Worm (Caenorhabditis elegans) whole organism, midembryonic: Measurements from ENCODE around the gene skr-21.

Experiments
- T22C8.4 ChIP-seq: fragments of 200-800 bp; sonication (Bioruptor generic); IDR thresholded peaks from 2 replicates; pipeline ENCODE4 v1.3.6; 2022; ENCODE audit warnings: missing genetic modification characterization, missing compliant biosample characterization
- cog-1 ChIP-seq: sonication (generic microtip); optimal IDR thresholded peaks from 2 replicates; lab custom pipeline; 2016; ENCODE audit warnings: missing genetic modification characterization, missing compliant biosample characterization
- flt-1 ChIP-seq: fragments of 200-800 bp; sonication (Bioruptor generic); IDR thresholded peaks from 2 replicates; pipeline ENCODE4 v1.3.6; 2022; ENCODE audit warnings: missing genetic modification characterization, missing compliant biosample characterization
- klf-2 ChIP-seq: fragments of 200-800 bp; sonication (Bioruptor generic); conservative IDR thresholded peaks from 2 replicates; pipeline ENCODE4 v1.3.6; 2022; ENCODE audit warnings: missing genetic modification reagents, missing genetic modification characterization, missing compliant biosample characterization
- med-1 ChIP-seq: sonication (generic microtip); optimal IDR thresholded peaks from 2 replicates; lab custom pipeline; 2017; ENCODE audit warnings: missing genetic modification characterization, mild to moderate bottlenecking, missing compliant biosample characterization, antibody characterized with exemption, missing genetic modification reagents; ENCODE audit not compliant: insufficient read depth
- ref-1 ChIP-seq: fragments of 200-800 bp; sonication (Bioruptor generic); conservative IDR thresholded peaks from 2 replicates; pipeline ENCODE4 v1.3.6; 2022; ENCODE audit warnings: missing genetic modification reagents, missing genetic modification characterization, missing compliant biosample characterization
- tab-1 ChIP-seq: fragments of 200-800 bp; sonication (Bioruptor generic); IDR thresholded peaks from 2 replicates; pipeline ENCODE4 v1.3.6; 2022; ENCODE audit warnings: missing genetic modification characterization, missing compliant biosample characterization
- ztf-23 ChIP-seq: fragments of 200-800 bp; sonication (Bioruptor generic); IDR thresholded peaks from 2 replicates; pipeline ENCODE4 v1.3.6; 2022; ENCODE audit warnings: missing genetic modification reagents, missing genetic modification characterization, missing compliant biosample characterization
- ztf-29 ChIP-seq: fragments of 200-800 bp; sonication (Bioruptor generic); IDR thresholded peaks from 2 replicates; pipeline ENCODE4 v1.3.6; 2022; ENCODE audit warnings: missing genetic modification reagents, missing genetic modification characterization, missing compliant biosample characterization

skr-21 gene

ce11 chrX:13216802-13217201, 9.7 kb downstream of the skr-21 start, which contains the start of gene R12H7.4:
Gene R12H7.4 (plus strand): TSS chrX:13217102.
- no peak for TF ChIP-seq med-1 (GFP tag; lab: Kevin White, UChicago)
- no peak for TF ChIP-seq ztf-29 (GFP tag; lab: Robert Waterston, UW)
- TF ChIP-seq flt-1 (GFP tag; lab: Robert Waterston, UW) = no peak
- TF ChIP-seq ref-1 (GFP tag; lab: Robert Waterston, UW) = no peak
- no peak for TF ChIP-seq tab-1 (GFP tag; lab: Robert Waterston, UW)
- TF ChIP-seq T22C8.4 (GFP tag; lab: Robert Waterston, UW) = no peak
- TF ChIP-seq cog-1 (tag; lab: Kevin White, UChicago) = no peak
- TF ChIP-seq klf-2 (GFP tag; lab: Robert Waterston, UW) = no peak
- TF ChIP-seq ztf-23 (GFP tag; lab: Robert Waterston, UW) = no peak

- TF ChIP-seq klf-2 (GFP tag; lab: Robert Waterston, UW) = no peak
- no peak for TF ChIP-seq flt-1 (GFP tag; lab: Robert Waterston, UW)
- no peak for TF ChIP-seq T22C8.4 (GFP tag; lab: Robert Waterston, UW)
- TF ChIP-seq ztf-23 (GFP tag; lab: Robert Waterston, UW) = no peak
- TF ChIP-seq ref-1 (GFP tag; lab: Robert Waterston, UW) = no peak
- TF ChIP-seq med-1 (GFP tag; lab: Kevin White, UChicago) = no peak
- TF ChIP-seq tab-1 (GFP tag; lab: Robert Waterston, UW) = no peak
- no peak for TF ChIP-seq cog-1 (tag; lab: Kevin White, UChicago)
- no peak for TF ChIP-seq ztf-29 (GFP tag; lab: Robert Waterston, UW)
Observed at ce11 chrX:13212528-13212927, 13.9 kb downstream of the skr-21 start.

ce11 chrX:13210478-13210877, 16.0 kb downstream of the skr-21 start:
- TF ChIP-seq tab-1 (GFP tag; lab: Robert Waterston, UW) (no peak), ref-1 (GFP tag; lab: Robert Waterston, UW) (no peak), med-1 (GFP tag; lab: Kevin White, UChicago) (no peak), cog-1 (tag; lab: Kevin White, UChicago) (no peak), ztf-23 (GFP tag; lab: Robert Waterston, UW) (no peak), T22C8.4 (GFP tag; lab: Robert Waterston, UW) (no peak), flt-1 (GFP tag; lab: Robert Waterston, UW) (no peak)

ce11 chrX:13209026-13209425, 17.4 kb downstream of the skr-21 start:
- TF ChIP-seq cog-1 (tag; lab: Kevin White, UChicago) (no peak), ref-1 (GFP tag; lab: Robert Waterston, UW) (no peak), flt-1 (GFP tag; lab: Robert Waterston, UW) (no peak), T22C8.4 (GFP tag; lab: Robert Waterston, UW) (no peak)

- TF ChIP-seq ztf-29 (GFP tag; lab: Robert Waterston, UW) (no peak; the same call in 1 of the 2 replicates), ztf-23 (GFP tag; lab: Robert Waterston, UW) (no peak), med-1 (GFP tag; lab: Kevin White, UChicago) (no peak), cog-1 (tag; lab: Kevin White, UChicago) (no peak), tab-1 (GFP tag; lab: Robert Waterston, UW) (no peak), klf-2 (GFP tag; lab: Robert Waterston, UW) (no peak), ref-1 (GFP tag; lab: Robert Waterston, UW) (no peak), T22C8.4 (GFP tag; lab: Robert Waterston, UW) (no peak), flt-1 (GFP tag; lab: Robert Waterston, UW) (no peak)
Observed at ce11 chrX:13206911-13207310, 19.6 kb downstream of the skr-21 start.

ce11 chrX:13206011-13206410, 20.5 kb downstream of the skr-21 start:
- TF ChIP-seq ztf-29 (GFP tag; lab: Robert Waterston, UW) (no peak), tab-1 (GFP tag; lab: Robert Waterston, UW) (no peak)

- no peak for TF ChIP-seq cog-1 (tag; lab: Kevin White, UChicago)
- no peak for TF ChIP-seq ztf-23 (GFP tag; lab: Robert Waterston, UW)
Observed at ce11 chrX:13202312-13202711, 24.2 kb downstream of the skr-21 start.

- TF ChIP-seq med-1 (GFP tag; lab: Kevin White, UChicago) (no peak), cog-1 (tag; lab: Kevin White, UChicago) (no peak), ztf-29 (GFP tag; lab: Robert Waterston, UW) (no peak), flt-1 (GFP tag; lab: Robert Waterston, UW) (no peak), T22C8.4 (GFP tag; lab: Robert Waterston, UW) (no peak), ztf-23 (GFP tag; lab: Robert Waterston, UW) (no peak)
Observed at ce11 chrX:13201401-13201800, 25.1 kb downstream of the skr-21 start, which contains the start of gene unc-9. Gene unc-9 (plus strand): TSS chrX:13201770.

ce11 chrX:13200312-13200711, 26.2 kb downstream of the skr-21 start:
- no peak for TF ChIP-seq cog-1 (tag; lab: Kevin White, UChicago)
- no peak for TF ChIP-seq ref-1 (GFP tag; lab: Robert Waterston, UW)
- no peak for TF ChIP-seq tab-1 (GFP tag; lab: Robert Waterston, UW)
- no peak for TF ChIP-seq flt-1 (GFP tag; lab: Robert Waterston, UW)
- no peak for TF ChIP-seq ztf-23 (GFP tag; lab: Robert Waterston, UW)
- TF ChIP-seq med-1 (GFP tag; lab: Kevin White, UChicago) = no peak
- TF ChIP-seq T22C8.4 (GFP tag; lab: Robert Waterston, UW) = no peak
- no peak for TF ChIP-seq ztf-29 (GFP tag; lab: Robert Waterston, UW)

- TF ChIP-seq klf-2 (GFP tag; lab: Robert Waterston, UW) (no peak), med-1 (GFP tag; lab: Kevin White, UChicago) (no peak)
Observed at ce11 chrX:13198134-13198533, 28.3 kb downstream of the skr-21 start.
